Fruit fly (Drosophila melanogaster): Measurements from ENCODE around the gene enc.

The enc gene

dm6 chr3L:3785002-3785661 lies 33.3 kb upstream of the enc start:
- TF ChIP-seq CG8478 (optimal IDR thresholded peaks at IDR 0.05) (peak; percentile 44), usp (GFP tag; optimal IDR thresholded peaks at IDR 0.05) (no peak)

dm6 chr3L:3785688-3786087 lies 32.8 kb upstream of the enc start:
- TF ChIP-seq pan (optimal IDR thresholded peaks at IDR 0.05) (no peak), psq (optimal IDR thresholded peaks at IDR 0.05) (no peak), usp (GFP tag; optimal IDR thresholded peaks at IDR 0.05) (no peak), CG8478 (optimal IDR thresholded peaks at IDR 0.05) (no peak), EcR (GFP tag; optimal IDR thresholded peaks at IDR 0.05) (no peak), Dll (optimal IDR thresholded peaks at IDR 0.05) (no peak)

- TF ChIP-seq Dll (optimal IDR thresholded peaks at IDR 0.05), result no peak
- TF ChIP-seq psq (optimal IDR thresholded peaks at IDR 0.05), result no peak
- no peak for TF ChIP-seq CG8478 (optimal IDR thresholded peaks at IDR 0.05)
- TF ChIP-seq usp (GFP tag; optimal IDR thresholded peaks at IDR 0.05), result no peak
- no peak for TF ChIP-seq EcR (GFP tag; optimal IDR thresholded peaks at IDR 0.05)
- no peak for TF ChIP-seq pan (optimal IDR thresholded peaks at IDR 0.05)
These were observed 32.0 kb upstream of the enc start for dm6 chr3L:3786344-3787076.

dm6 chr3L:3787077-3787433 lies 31.4 kb upstream of the enc start:
- TF ChIP-seq psq (optimal IDR thresholded peaks at IDR 0.05), result no peak
- TF ChIP-seq pan (optimal IDR thresholded peaks at IDR 0.05), result no peak
- no peak for TF ChIP-seq usp (GFP tag; optimal IDR thresholded peaks at IDR 0.05)
- no peak for TF ChIP-seq CG8478 (optimal IDR thresholded peaks at IDR 0.05)
- TF ChIP-seq EcR (GFP tag; optimal IDR thresholded peaks at IDR 0.05), result no peak
- no peak for TF ChIP-seq Dll (optimal IDR thresholded peaks at IDR 0.05)

- TF ChIP-seq CG8478 (optimal IDR thresholded peaks at IDR 0.05) (no peak), pan (optimal IDR thresholded peaks at IDR 0.05) (peak; percentile 45)
These were observed 30.8 kb upstream of the enc start for dm6 chr3L:3787595-3788151.

- TF ChIP-seq psq (optimal IDR thresholded peaks at IDR 0.05) (no peak), usp (GFP tag; optimal IDR thresholded peaks at IDR 0.05) (no peak), pan (optimal IDR thresholded peaks at IDR 0.05) (no peak), CG8478 (optimal IDR thresholded peaks at IDR 0.05) (no peak), EcR (GFP tag; optimal IDR thresholded peaks at IDR 0.05) (no peak), Dll (optimal IDR thresholded peaks at IDR 0.05) (no peak)
These were observed 29.6 kb upstream of the enc start for dm6 chr3L:3788790-3789421.

- TF ChIP-seq psq (optimal IDR thresholded peaks at IDR 0.05) (no peak), usp (GFP tag; optimal IDR thresholded peaks at IDR 0.05) (no peak)
These were observed 28.0 kb upstream of the enc start, which contains the start of gene CG32266 for dm6 chr3L:3790504-3790903. Gene CG32266, plus strand, starts transcription at chr3L:3790804.

dm6 chr3L:3791043-3791682 lies 27.3 kb upstream of the enc start:
- TF ChIP-seq psq (optimal IDR thresholded peaks at IDR 0.05) (no peak), Dll (optimal IDR thresholded peaks at IDR 0.05) (no peak), usp (GFP tag; optimal IDR thresholded peaks at IDR 0.05) (no peak), pan (optimal IDR thresholded peaks at IDR 0.05) (no peak), EcR (GFP tag; optimal IDR thresholded peaks at IDR 0.05) (no peak), CG8478 (optimal IDR thresholded peaks at IDR 0.05) (no peak)

- TF ChIP-seq usp (GFP tag; optimal IDR thresholded peaks at IDR 0.05), result no peak
- no peak for TF ChIP-seq psq (optimal IDR thresholded peaks at IDR 0.05)
- no peak for TF ChIP-seq Dll (optimal IDR thresholded peaks at IDR 0.05)
- no peak for TF ChIP-seq CG8478 (optimal IDR thresholded peaks at IDR 0.05)
- no peak for TF ChIP-seq pan (optimal IDR thresholded peaks at IDR 0.05)
- no peak for TF ChIP-seq EcR (GFP tag; optimal IDR thresholded peaks at IDR 0.05)
These were observed 20.8 kb upstream of the enc start for dm6 chr3L:3797681-3798080.

dm6 chr3L:3798488-3798887 lies 20.0 kb upstream of the enc start:
- no peak for TF ChIP-seq usp (GFP tag; optimal IDR thresholded peaks at IDR 0.05)
- no peak for TF ChIP-seq Dll (optimal IDR thresholded peaks at IDR 0.05)
- TF ChIP-seq EcR (GFP tag; optimal IDR thresholded peaks at IDR 0.05), result no peak
- TF ChIP-seq psq (optimal IDR thresholded peaks at IDR 0.05), result no peak
- TF ChIP-seq CG8478 (optimal IDR thresholded peaks at IDR 0.05), result no peak
- TF ChIP-seq pan (optimal IDR thresholded peaks at IDR 0.05), result no peak

- TF ChIP-seq pan (optimal IDR thresholded peaks at IDR 0.05) (no peak), psq (optimal IDR thresholded peaks at IDR 0.05) (no peak), EcR (GFP tag; optimal IDR thresholded peaks at IDR 0.05) (no peak), usp (GFP tag; optimal IDR thresholded peaks at IDR 0.05) (no peak), Dll (optimal IDR thresholded peaks at IDR 0.05) (no peak), CG8478 (optimal IDR thresholded peaks at IDR 0.05) (no peak)
These were observed 18.7 kb upstream of the enc start for dm6 chr3L:3799766-3800165.

dm6 chr3L:3801343-3801742 lies 17.1 kb upstream of the enc start:
- TF ChIP-seq pan (optimal IDR thresholded peaks at IDR 0.05) (no peak), usp (GFP tag; optimal IDR thresholded peaks at IDR 0.05) (no peak), psq (optimal IDR thresholded peaks at IDR 0.05) (no peak), CG8478 (optimal IDR thresholded peaks at IDR 0.05) (no peak), EcR (GFP tag; optimal IDR thresholded peaks at IDR 0.05) (no peak), Dll (optimal IDR thresholded peaks at IDR 0.05) (no peak)
